Worm (Caenorhabditis elegans): Measurements from ENCODE around the gene arrd-3.

DNA sequence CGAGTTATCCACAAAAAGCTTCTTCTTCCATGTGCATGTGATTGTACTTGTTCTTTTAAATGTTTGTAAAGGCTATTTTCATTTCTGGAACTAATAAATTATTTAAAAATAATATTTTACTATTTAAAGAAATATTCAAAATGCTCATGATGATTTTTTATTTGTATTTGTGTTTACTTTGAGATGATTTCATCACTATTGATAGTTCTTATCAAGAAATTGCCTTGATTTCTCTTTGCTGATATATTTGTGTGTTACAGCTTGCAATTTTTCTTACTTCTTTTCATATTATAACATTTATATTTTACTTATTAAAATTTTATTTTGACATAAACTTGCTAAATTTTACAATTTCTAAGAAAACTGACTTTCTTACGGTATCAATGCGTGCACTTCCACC, 34.2 kb upstream of the arrd-3 start:
- TF ChIP-seq unc-62 (GFP tag; optimal IDR thresholded peaks at IDR 0.05), result no peak
- no peak for TF ChIP-seq lsy-2 (tag; optimal IDR thresholded peaks at IDR 0.05)
- no peak for TF ChIP-seq blmp-1 (tag; optimal IDR thresholded peaks at IDR 0.05)
- no peak for TF ChIP-seq mab-5 (tag; optimal IDR thresholded peaks at IDR 0.05)
- TF ChIP-seq flh-1 (GFP tag; optimal IDR thresholded peaks at IDR 0.05), result no peak
- TF ChIP-seq lin-32 (GFP tag; optimal IDR thresholded peaks at IDR 0.05), result no peak
- no peak for TF ChIP-seq unc-39 (tag; optimal IDR thresholded peaks at IDR 0.05)
- no peak for TF ChIP-seq ztf-11 (tag; optimal IDR thresholded peaks at IDR 0.05)
